Worm (Caenorhabditis elegans) whole organism, mixed stage, embryonic: ENCODE measurements around the gene sre-7.

Experiments used
- bed-3 ChIP-seq: fragments of 200-800 bp; sonication (Bioruptor generic); optimal IDR thresholded peaks from 3 replicates; lab custom pipeline; 2018; ENCODE audit warnings: mild to moderate bottlenecking, missing genetic modification characterization, moderate library complexity, missing compliant biosample characterization
- blmp-1 ChIP-seq: fragments of 150-350 bp; optimal IDR thresholded peaks from 2 replicates; lab custom pipeline; 2014; ENCODE audit warnings: missing biosample characterization, missing genetic modification characterization
- ceh-39 ChIP-seq: fragments of 150-350 bp; optimal IDR thresholded peaks from 2 replicates; lab custom pipeline; 2014; ENCODE audit warnings: missing biosample characterization, missing genetic modification characterization
- ceh-43 ChIP-seq: fragments of 200-800 bp; sonication (Bioruptor generic); optimal IDR thresholded peaks from 2 replicates; lab custom pipeline; 2018; ENCODE audit warnings: mild to moderate bottlenecking, missing genetic modification characterization, moderate library complexity, missing compliant biosample characterization
- ceh-83 ChIP-seq: fragments of 200-800 bp; sonication (Bioruptor generic); optimal IDR thresholded peaks from 2 replicates; lab custom pipeline; 2018; ENCODE audit warnings: mild to moderate bottlenecking, missing genetic modification characterization, missing compliant biosample characterization
- ces-1 ChIP-seq: fragments of 150-350 bp; optimal IDR thresholded peaks from 2 replicates; lab custom pipeline; 2014; ENCODE audit warnings: missing biosample characterization, missing genetic modification reagents, missing genetic modification characterization
- cnd-1 ChIP-seq: fragments of 200-800 bp; sonication (Bioruptor generic); optimal IDR thresholded peaks from 2 replicates; lab custom pipeline; 2018; ENCODE audit warnings: mild to moderate bottlenecking, missing genetic modification characterization, missing compliant biosample characterization
- drap-1 ChIP-seq: fragments of 200-800 bp; sonication (Bioruptor generic); optimal IDR thresholded peaks from 3 replicates; lab custom pipeline; 2018; ENCODE audit warnings: mild to moderate bottlenecking, missing genetic modification characterization, missing compliant biosample characterization
- elt-3 ChIP-seq: fragments of 150-350 bp; optimal IDR thresholded peaks from 2 replicates; lab custom pipeline; 2014; ENCODE audit warnings: missing biosample characterization, missing genetic modification characterization
- flh-1 ChIP-seq: fragments of 200-800 bp; sonication (Bioruptor generic); optimal IDR thresholded peaks from 2 replicates; lab custom pipeline; 2018; ENCODE audit warnings: mild to moderate bottlenecking, missing genetic modification characterization, moderate library complexity, missing compliant biosample characterization
- ham-2 ChIP-seq: fragments of 200-800 bp; sonication (Bioruptor generic); optimal IDR thresholded peaks from 2 replicates; lab custom pipeline; 2018; ENCODE audit warnings: mild to moderate bottlenecking, missing genetic modification characterization, missing compliant biosample characterization
- hlh-1 ChIP-seq: fragments of 150-350 bp; optimal IDR thresholded peaks from 2 replicates; lab custom pipeline; 2014; ENCODE audit warnings: missing biosample characterization, missing genetic modification reagents, missing genetic modification characterization
- lin-32 ChIP-seq: fragments of 200-800 bp; sonication (Bioruptor generic); optimal IDR thresholded peaks from 2 replicates; lab custom pipeline; 2018; ENCODE audit warnings: mild to moderate bottlenecking, missing genetic modification characterization, missing compliant biosample characterization
- mab-5 ChIP-seq: fragments of 150-350 bp; optimal IDR thresholded peaks from 2 replicates; lab custom pipeline; 2014; ENCODE audit warnings: missing biosample characterization, missing genetic modification characterization
- mep-1 ChIP-seq: fragments of 150-350 bp; optimal IDR thresholded peaks from 2 replicates; lab custom pipeline; 2017; ENCODE audit warnings: missing biosample characterization, missing genetic modification reagents, missing genetic modification characterization, inconsistent platforms
- mls-2 ChIP-seq: sonication (generic microtip); optimal IDR thresholded peaks from 2 replicates; lab custom pipeline; 2016; ENCODE audit warnings: mild to moderate bottlenecking, missing genetic modification characterization, moderate library complexity, missing compliant biosample characterization
- nhr-12 ChIP-seq: fragments of 150-350 bp; optimal IDR thresholded peaks from 2 replicates; lab custom pipeline; 2014; ENCODE audit warnings: missing biosample characterization, missing genetic modification characterization
- nhr-2 ChIP-seq: fragments of 150-350 bp; optimal IDR thresholded peaks from 2 replicates; lab custom pipeline; 2014; ENCODE audit warnings: missing biosample characterization, missing genetic modification characterization
- nhr-237 ChIP-seq: fragments of 150-350 bp; optimal IDR thresholded peaks from 2 replicates; lab custom pipeline; 2014; ENCODE audit warnings: missing biosample characterization, missing genetic modification characterization
- nhr-28 ChIP-seq: fragments of 150-350 bp; optimal IDR thresholded peaks from 2 replicates; lab custom pipeline; 2014; ENCODE audit warnings: missing biosample characterization, missing genetic modification characterization
- nhr-76 ChIP-seq: sonication (generic microtip); optimal IDR thresholded peaks from 2 replicates; lab custom pipeline; 2017; ENCODE audit warnings: missing biosample characterization, missing genetic modification characterization
- pha-4 ChIP-seq: fragments of 150-350 bp; optimal IDR thresholded peaks from 2 replicates; lab custom pipeline; 2018; ENCODE audit warnings: missing biosample characterization, missing genetic modification reagents, missing genetic modification characterization
- sem-2 ChIP-seq: fragments of 200-800 bp; sonication (Bioruptor generic); optimal IDR thresholded peaks from 2 replicates; lab custom pipeline; 2018; ENCODE audit warnings: mild to moderate bottlenecking, missing genetic modification characterization, missing compliant biosample characterization
- snpc-4 ChIP-seq: fragments of 150-350 bp; optimal IDR thresholded peaks from 2 replicates; lab custom pipeline; 2014; ENCODE audit warnings: missing biosample characterization, missing genetic modification characterization
- sptf-1 ChIP-seq: sonication (generic microtip); optimal IDR thresholded peaks from 2 replicates; lab custom pipeline; 2017; ENCODE audit warnings: mild to moderate bottlenecking, missing genetic modification characterization, moderate library complexity, missing compliant biosample characterization
- tbx-8 ChIP-seq: fragments of 200-800 bp; sonication (Bioruptor generic); optimal IDR thresholded peaks from 2 replicates; lab custom pipeline; 2018; ENCODE audit warnings: mild to moderate bottlenecking, missing genetic modification characterization, moderate library complexity, missing compliant biosample characterization
- unc-39 ChIP-seq: fragments of 150-350 bp; optimal IDR thresholded peaks from 2 replicates; lab custom pipeline; 2014; ENCODE audit warnings: missing biosample characterization, missing genetic modification characterization
- unc-62 ChIP-seq: fragments of 150-350 bp; optimal IDR thresholded peaks from 2 replicates; lab custom pipeline; 2014; ENCODE audit warnings: missing biosample characterization, missing genetic modification reagents, missing genetic modification characterization
- zip-8 ChIP-seq: fragments of 150-350 bp; optimal IDR thresholded peaks from 2 replicates; lab custom pipeline; 2014; ENCODE audit warnings: missing biosample characterization, missing genetic modification characterization
- ztf-11 ChIP-seq: fragments of 150-350 bp; optimal IDR thresholded peaks from 2 replicates; lab custom pipeline; 2014; ENCODE audit warnings: missing biosample characterization, missing genetic modification characterization

Gene sre-7

ce11 chrV:14285803-14286202, 41.8 kb downstream of the sre-7 start, which contains the start of gene F40G12.11:
Gene F40G12.11 (plus strand): TSS chrV:14286171.
- no peak for TF ChIP-seq hlh-1 (tag; lab: Kevin White, UChicago)
- no peak for TF ChIP-seq zip-8 (tag; lab: Kevin White, UChicago)
- no peak for TF ChIP-seq ceh-43 (GFP tag; lab: Kevin White, UChicago)
- no peak for TF ChIP-seq mls-2 (tag; lab: Kevin White, UChicago)
- no peak for TF ChIP-seq snpc-4
- TF ChIP-seq unc-62 (GFP tag; lab: Kevin White, UChicago): no peak
- no peak for TF ChIP-seq nhr-76 (tag; lab: Kevin White, UChicago)
- TF ChIP-seq bed-3 (GFP tag; lab: Kevin White, UChicago): no peak
- TF ChIP-seq ces-1 (GFP tag; lab: Kevin White, UChicago): no peak
- no peak for TF ChIP-seq pha-4 (tag; lab: Kevin White, UChicago)
- no peak for TF ChIP-seq nhr-2 (tag; lab: Kevin White, UChicago)

ce11 chrV:14289363-14289762, 45.4 kb downstream of the sre-7 start, which contains the start of gene F14D7.1:
Gene F14D7.1 (minus strand): TSS chrV:14289463.
- TF ChIP-seq ceh-39 (tag; lab: Kevin White, UChicago): no peak
- no peak for TF ChIP-seq mep-1 (tag; lab: Kevin White, UChicago)
- TF ChIP-seq lin-32: no peak
- TF ChIP-seq nhr-12 (tag; lab: Kevin White, UChicago): no peak
- TF ChIP-seq, all 35 proteins: peak for 0

ce11 chrV:14290636-14291035, 46.6 kb downstream of the sre-7 start, which contains the start of gene F14D7.18:
Gene F14D7.18 (minus strand): TSS chrV:14290736.
- TF ChIP-seq drap-1 (GFP tag; lab: Kevin White, UChicago) (no peak), mab-5 (tag; lab: Kevin White, UChicago) (no peak), nhr-28 (tag; lab: Kevin White, UChicago) (no peak), sem-2 (GFP tag; lab: Kevin White, UChicago) (no peak), blmp-1 (tag; lab: Kevin White, UChicago) (no peak), ham-2 (no peak), nhr-237 (tag; lab: Kevin White, UChicago) (no peak), nhr-2 (tag; lab: Kevin White, UChicago) (no peak), elt-3 (tag; lab: Kevin White, UChicago) (no peak), ceh-83 (GFP tag; lab: Kevin White, UChicago) (no peak), nhr-76 (tag; lab: Kevin White, UChicago) (no peak), hlh-1 (tag; lab: Kevin White, UChicago) (no peak), cnd-1 (tag; lab: Kevin White, UChicago) (no peak), pha-4 (tag; lab: Kevin White, UChicago) (no peak)

- TF ChIP-seq ceh-43 (GFP tag; lab: Kevin White, UChicago) (no peak), nhr-237 (tag; lab: Kevin White, UChicago) (no peak), elt-3 (tag; lab: Kevin White, UChicago) (no peak), unc-39 (tag; lab: Kevin White, UChicago) (no peak), flh-1 (GFP tag; lab: Kevin White, UChicago) (no peak), ztf-11 (tag; lab: Kevin White, UChicago) (no peak), snpc-4 (no peak), pha-4 (tag; lab: Kevin White, UChicago) (no peak), cnd-1 (tag; lab: Kevin White, UChicago) (no peak), bed-3 (GFP tag; lab: Kevin White, UChicago) (no peak)
Measured at ce11 chrV:14293667-14294194, 49.7 kb downstream of the sre-7 start, which contains the start of gene F14D7.2. Gene F14D7.2 (minus strand): TSS chrV:14293717.

- no peak for TF ChIP-seq zip-8 (tag; lab: Kevin White, UChicago)
- no peak for TF ChIP-seq bed-3 (GFP tag; lab: Kevin White, UChicago)
- TF ChIP-seq tbx-8 (GFP tag; lab: Kevin White, UChicago): no peak
- no peak for TF ChIP-seq mep-1 (tag; lab: Kevin White, UChicago)
- no peak for TF ChIP-seq sptf-1
- TF ChIP-seq nhr-12 (tag; lab: Kevin White, UChicago): no peak
Measured at ce11 chrV:14294396-14294795, 50.4 kb downstream of the sre-7 start, which contains the start of gene F14D7.9. Gene F14D7.9 (plus strand): TSS chrV:14294696.
